Fruit fly (Drosophila melanogaster) whole organism, adult: ENCODE results near the gene CycD.

ENCODE experiments used
- CG11617 ChIP-seq: fragments of 200-800 bp; sonication (Bioruptor generic); optimal IDR thresholded peaks from 2 replicates; lab custom pipeline; 2017; ENCODE audit warnings: mild to moderate bottlenecking, missing biosample characterization, missing genetic modification reagents, missing genetic modification characterization
- CG12768 ChIP-seq: fragments of 200-800 bp; sonication (Bioruptor generic); optimal IDR thresholded peaks from 2 replicates; lab custom pipeline; 2017; ENCODE audit warnings: missing biosample characterization, missing genetic modification characterization, mild to moderate bottlenecking, moderate library complexity, missing genetic modification reagents
- CG14711 ChIP-seq: fragments of 200-800 bp; sonication (Bioruptor generic); optimal IDR thresholded peaks from 2 replicates; lab custom pipeline; 2018; ENCODE audit warnings: missing biosample characterization, mild to moderate bottlenecking, missing genetic modification characterization, moderate library complexity
- CG33017 ChIP-seq: fragments of 200-800 bp; sonication (Bioruptor generic); optimal IDR thresholded peaks from 2 replicates; lab custom pipeline; 2018; ENCODE audit warnings: missing biosample characterization, mild to moderate bottlenecking, missing genetic modification characterization, moderate library complexity
- CG5204 ChIP-seq: fragments of 200-800 bp; sonication (Bioruptor generic); optimal IDR thresholded peaks from 2 replicates; lab custom pipeline; 2016; ENCODE audit warnings: missing biosample characterization, missing genetic modification characterization
- CG7045 ChIP-seq: fragments of 200-800 bp; sonication (Bioruptor generic); optimal IDR thresholded peaks from 2 replicates; lab custom pipeline; 2017; ENCODE audit warnings: missing biosample characterization, mild to moderate bottlenecking, missing genetic modification characterization
- CG7101 ChIP-seq: fragments of 200-800 bp; sonication (Bioruptor generic); optimal IDR thresholded peaks from 2 replicates; lab custom pipeline; 2018; ENCODE audit warnings: missing biosample characterization, mild to moderate bottlenecking, missing genetic modification characterization, moderate library complexity
- Clk ChIP-seq: fragments of 200-800 bp; sonication (Bioruptor generic); optimal IDR thresholded peaks from 2 replicates; lab custom pipeline; 2017; ENCODE audit warnings: missing biosample characterization, missing genetic modification characterization
- Crg-1 ChIP-seq: fragments of 200-800 bp; sonication (Bioruptor generic); optimal IDR thresholded peaks from 2 replicates; lab custom pipeline; 2016; ENCODE audit warnings: missing biosample characterization, missing genetic modification characterization
- Hr96 ChIP-seq: fragments of 200-800 bp; sonication (Bioruptor generic); optimal IDR thresholded peaks from 2 replicates; lab custom pipeline; 2016; ENCODE audit warnings: missing biosample characterization, missing genetic modification characterization
- Mnt ChIP-seq: fragments of 200-800 bp; sonication (Bioruptor generic); optimal IDR thresholded peaks from 2 replicates; lab custom pipeline; 2016; ENCODE audit warnings: missing biosample characterization, mild to moderate bottlenecking, missing genetic modification characterization
- bab1 ChIP-seq: fragments of 200-800 bp; sonication (Bioruptor generic); optimal IDR thresholded peaks from 3 replicates; lab custom pipeline; 2019; ENCODE audit warnings: missing biosample characterization, mild to moderate bottlenecking, missing genetic modification characterization, moderate library complexity
- cic ChIP-seq: fragments of 200-800 bp; sonication (Bioruptor generic); optimal IDR thresholded peaks from 2 replicates; lab custom pipeline; 2017; ENCODE audit warnings: missing biosample characterization, mild to moderate bottlenecking, missing genetic modification characterization, moderate library complexity
- cnc ChIP-seq, 2 experiments: fragments of >200 bp; optimal IDR thresholded peaks; 2 replicates each; lab custom pipeline; 2017
- kay ChIP-seq: fragments of 200-800 bp; sonication (Bioruptor generic); peaks from one replicate; lab custom pipeline; 2016; ENCODE audit warnings: missing biosample characterization, missing genetic modification characterization, borderline replicate concordance
- ovo ChIP-seq: fragments of 200-800 bp; sonication (Bioruptor generic); optimal IDR thresholded peaks from 2 replicates; lab custom pipeline; 2016; ENCODE audit warnings: missing biosample characterization, missing genetic modification characterization
- pad ChIP-seq: fragments of 200-800 bp; sonication (Bioruptor generic); optimal IDR thresholded peaks from 3 replicates; lab custom pipeline; 2017; ENCODE audit warnings: missing biosample characterization, missing genetic modification characterization, mild to moderate bottlenecking, moderate library complexity, missing genetic modification reagents
- tj ChIP-seq: fragments of 200-800 bp; sonication (Bioruptor generic); optimal IDR thresholded peaks from 3 replicates; lab custom pipeline; 2017; ENCODE audit warnings: missing biosample characterization, mild to moderate bottlenecking, missing genetic modification characterization, moderate library complexity
- toe ChIP-seq: fragments of 200-800 bp; sonication (Bioruptor generic); optimal IDR thresholded peaks from 2 replicates; lab custom pipeline; 2016; ENCODE audit warnings: missing biosample characterization, missing genetic modification characterization

Gene CycD

dm6 chrX:15940105-15940955, 30.9 kb upstream of the CycD start, which contains the start of gene Stim:
Gene Stim (minus strand): TSS chrX:15940451.
- no peak for TF ChIP-seq toe (GFP tag; lab: Kevin White, UChicago)
- no peak for TF ChIP-seq CG14711 (tag; lab: Kevin White, UChicago)
- TF ChIP-seq Crg-1 (GFP tag; lab: Kevin White, UChicago) = no peak
- TF ChIP-seq bab1 = peak; percentile 56
- TF ChIP-seq CG11617 (GFP tag; lab: Kevin White, UChicago) = no peak
- TF ChIP-seq pad = no peak
- TF ChIP-seq CG7101 = no peak
- TF ChIP-seq kay (GFP tag; lab: Kevin White, UChicago) = peak; percentile 88
- no peak for TF ChIP-seq tj (GFP tag; lab: Kevin White, UChicago)

- TF ChIP-seq Clk (no peak), CG14711 (tag; lab: Kevin White, UChicago) (no peak), CG7101 (peak; percentile 7), CG33017 (tag; lab: Kevin White, UChicago) (no peak), pad (no peak), Hr96 (GFP tag; lab: Kevin White, UChicago) (no peak)
Measured at dm6 chrX:15934226-15934547, 24.7 kb upstream of the CycD start.

- TF ChIP-seq bab1 (no peak), kay (GFP tag; lab: Kevin White, UChicago) (peak; percentile 37)
Measured at dm6 chrX:15933504-15934225, 24.2 kb upstream of the CycD start, which contains the start of gene Ranbp16. Gene Ranbp16 (minus strand): TSS chrX:15933867.

dm6 chrX:15924805-15925204, 15.3 kb upstream of the CycD start, which contains the start of gene Lcch3:
Gene Lcch3 (plus strand): TSS chrX:15925105.
- no peak for TF ChIP-seq pad
- TF ChIP-seq CG12768 (GFP tag; lab: Kevin White, UChicago) = no peak
- TF ChIP-seq tj (GFP tag; lab: Kevin White, UChicago) = no peak
- TF ChIP-seq ovo = no peak
- no peak for TF ChIP-seq Hr96 (GFP tag; lab: Kevin White, UChicago)

dm6 chrX:15921655-15922054, 12.2 kb upstream of the CycD start, which contains the start of gene CG8916:
Gene CG8916 (plus strand): TSS chrX:15921955.
- no peak for TF ChIP-seq Mnt
- no peak for TF ChIP-seq bab1
- TF ChIP-seq CG7045 = no peak
- no peak for TF ChIP-seq Crg-1 (GFP tag; lab: Kevin White, UChicago)
- TF ChIP-seq CG7101 = no peak

- no peak for TF ChIP-seq Clk
- no peak for TF ChIP-seq CG12768 (GFP tag; lab: Kevin White, UChicago)
- no peak for TF ChIP-seq CG5204 (GFP tag; lab: Kevin White, UChicago)
- TF ChIP-seq ovo = no peak
- TF ChIP-seq Crg-1 (GFP tag; lab: Kevin White, UChicago) = no peak
Measured at dm6 chrX:15910570-15910969, 1.1 kb upstream of the CycD start, which contains the start of gene Lrp4. Gene Lrp4 (plus strand): TSS chrX:15910870.

dm6 chrX:15893732-15894264, 15.7 kb downstream of the CycD start:
- TF ChIP-seq Crg-1 (GFP tag; lab: Kevin White, UChicago) (no peak), bab1 (no peak), pad (no peak), CG14711 (tag; lab: Kevin White, UChicago) (no peak), Clk (no peak), CG12768 (GFP tag; lab: Kevin White, UChicago) (no peak), cnc (optimal IDR thresholded peaks at IDR 0.05; lab: Kevin White, UChicago) (no peak), cic (GFP tag; lab: Kevin White, UChicago) (no peak), CG7045 (no peak), ovo (no peak), kay (GFP tag; lab: Kevin White, UChicago) (no peak), CG11617 (GFP tag; lab: Kevin White, UChicago) (no peak), tj (GFP tag; lab: Kevin White, UChicago) (no peak)
